Fruit fly (Drosophila melanogaster) whole organism, embryonic: ENCODE data around the gene goe.
A peak's percentile ranks its signal among the peaks of the same experiment; 100 is the strongest.

ENCODE experiments used
- ATbp ChIP-seq: fragments of 200-800 bp; sonication (Bioruptor generic); optimal IDR thresholded peaks from 2 replicates; lab custom pipeline; 2017; ENCODE audit warnings: missing biosample characterization, mild to moderate bottlenecking, missing genetic modification characterization, missing genetic modification reagents
- CG10543 ChIP-seq: fragments of 200-800 bp; sonication (Bioruptor generic); optimal IDR thresholded peaks from 3 replicates; lab custom pipeline; 2017; ENCODE audit warnings: missing biosample characterization, mild to moderate bottlenecking, missing genetic modification characterization, moderate library complexity
- CG11247 ChIP-seq: fragments of 200-800 bp; sonication (Bioruptor generic); IDR thresholded peaks from 2 replicates; pipeline ENCODE4 v1.3.6; 2022; ENCODE audit warnings: missing biosample characterization, missing genetic modification characterization
- CG12219 ChIP-seq: fragments of 200-800 bp; sonication (Bioruptor generic); optimal IDR thresholded peaks from 3 replicates; lab custom pipeline; 2018; ENCODE audit warnings: missing biosample characterization, mild to moderate bottlenecking, missing genetic modification characterization
- CG12391 ChIP-seq: fragments of 200-800 bp; sonication (Bioruptor generic); optimal IDR thresholded peaks from 3 replicates; lab custom pipeline; 2018; ENCODE audit warnings: missing biosample characterization, mild to moderate bottlenecking, missing genetic modification characterization, moderate library complexity
- CG12744 ChIP-seq: fragments of 200-800 bp; sonication (Bioruptor generic); optimal IDR thresholded peaks from 2 replicates; lab custom pipeline; 2016; ENCODE audit warnings: missing biosample characterization, missing genetic modification characterization
- CG13894 ChIP-seq: fragments of 200-800 bp; sonication (Bioruptor generic); optimal IDR thresholded peaks from 3 replicates; lab custom pipeline; 2018; ENCODE audit warnings: missing biosample characterization, mild to moderate bottlenecking, missing genetic modification characterization, moderate library complexity
- CG15601 ChIP-seq: fragments of 200-800 bp; sonication (Bioruptor generic); optimal IDR thresholded peaks from 3 replicates; lab custom pipeline; 2019; ENCODE audit warnings: missing biosample characterization, mild to moderate bottlenecking, missing genetic modification characterization, moderate library complexity
- CG1603 ChIP-seq: fragments of 200-800 bp; sonication (Bioruptor generic); optimal IDR thresholded peaks from 2 replicates; lab custom pipeline; 2019; ENCODE audit warnings: missing biosample characterization, mild to moderate bottlenecking, missing genetic modification characterization, moderate library complexity
- CG17568 ChIP-seq: fragments of 200-800 bp; sonication (Bioruptor generic); optimal IDR thresholded peaks from 2 replicates; lab custom pipeline; 2018; ENCODE audit warnings: missing biosample characterization, mild to moderate bottlenecking, missing genetic modification characterization, moderate library complexity
- CG18011 ChIP-seq: fragments of 200-800 bp; sonication (Bioruptor generic); optimal IDR thresholded peaks from 2 replicates; lab custom pipeline; 2017; ENCODE audit warnings: missing biosample characterization, missing genetic modification characterization, mild to moderate bottlenecking, moderate library complexity, missing genotype
- CG18599 ChIP-seq: fragments of 200-800 bp; sonication (Bioruptor generic); optimal IDR thresholded peaks from 3 replicates; lab custom pipeline; 2017; ENCODE audit warnings: missing biosample characterization, missing genetic modification characterization, mild to moderate bottlenecking, moderate library complexity, missing genetic modification reagents
- CG30431 ChIP-seq: fragments of 200-800 bp; sonication (Bioruptor generic); optimal IDR thresholded peaks from 2 replicates; lab custom pipeline; 2017; ENCODE audit warnings: missing biosample characterization, missing genetic modification characterization
- CG3407 ChIP-seq: fragments of 200-800 bp; sonication (Bioruptor generic); optimal IDR thresholded peaks from 2 replicates; lab custom pipeline; 2018; ENCODE audit warnings: missing biosample characterization, mild to moderate bottlenecking, missing genetic modification characterization
- CG6854 ChIP-seq: fragments of 200-800 bp; sonication (Bioruptor generic); optimal IDR thresholded peaks from 3 replicates; lab custom pipeline; 2017; ENCODE audit warnings: missing biosample characterization, mild to moderate bottlenecking, missing genetic modification characterization
- CG7745 ChIP-seq: fragments of 200-800 bp; sonication (Bioruptor generic); optimal IDR thresholded peaks from 2 replicates; lab custom pipeline; 2018; ENCODE audit warnings: missing biosample characterization, mild to moderate bottlenecking, missing genetic modification characterization, moderate library complexity
- CG8478 ChIP-seq: fragments of >200 bp; optimal IDR thresholded peaks from 2 replicates; lab custom pipeline; 2018
- D19A ChIP-seq: fragments of 200-800 bp; optimal IDR thresholded peaks from 3 replicates; lab custom pipeline; 2019; ENCODE audit warnings: missing biosample characterization, mild to moderate bottlenecking, missing genetic modification characterization, moderate library complexity
- Dip3 ChIP-seq: fragments of 200-800 bp; sonication (Bioruptor generic); optimal IDR thresholded peaks from 3 replicates; lab custom pipeline; 2016; ENCODE audit warnings: missing biosample characterization, missing genetic modification characterization
- Doc2 ChIP-seq: fragments of 200-800 bp; sonication (Bioruptor generic); IDR thresholded peaks from 2 replicates; pipeline ENCODE4 v1.3.6; 2022; ENCODE audit warnings: missing biosample characterization, missing genetic modification characterization
- E2f1 ChIP-seq: fragments of 200-800 bp; sonication (Bioruptor generic); IDR thresholded peaks from 2 replicates; pipeline ENCODE4 v1.3.6; 2022; ENCODE audit warnings: missing biosample characterization, missing genetic modification characterization
- ERR ChIP-seq: fragments of 200-800 bp; sonication (Bioruptor generic); optimal IDR thresholded peaks from 2 replicates; lab custom pipeline; 2016; ENCODE audit warnings: missing biosample characterization, missing genetic modification characterization
- Fer2 ChIP-seq: fragments of 200-800 bp; sonication (Bioruptor generic); optimal IDR thresholded peaks from 2 replicates; lab custom pipeline; 2018; ENCODE audit warnings: missing biosample characterization, mild to moderate bottlenecking, missing genetic modification characterization, moderate library complexity
- GATAe ChIP-seq: fragments of 200-800 bp; sonication (Bioruptor generic); conservative IDR thresholded peaks from 2 replicates; pipeline ENCODE4 v1.3.6; 2022; ENCODE audit warnings: missing biosample characterization, missing genetic modification characterization
- HLH54F ChIP-seq: fragments of 200-800 bp; sonication (Bioruptor generic); optimal IDR thresholded peaks from 3 replicates; lab custom pipeline; 2016; ENCODE audit warnings: missing biosample characterization, missing genetic modification characterization
- Hr3 ChIP-seq: fragments of 200-800 bp; sonication (Bioruptor generic); optimal IDR thresholded peaks from 3 replicates; lab custom pipeline; 2016; ENCODE audit warnings: missing biosample characterization, missing genetic modification characterization
- Lpt ChIP-seq: fragments of >200 bp; optimal IDR thresholded peaks from 2 replicates; lab custom pipeline; 2018; ENCODE audit warnings: missing biosample characterization, missing genetic modification characterization
- Mad ChIP-seq: fragments of 200-800 bp; sonication (Bioruptor generic); optimal IDR thresholded peaks from 2 replicates; lab custom pipeline; 2016; ENCODE audit warnings: missing biosample characterization, missing genetic modification characterization
- Myb ChIP-seq: fragments of 200-800 bp; sonication (Bioruptor generic); optimal IDR thresholded peaks from 2 replicates; lab custom pipeline; 2016; ENCODE audit warnings: missing biosample characterization, missing genetic modification characterization
- NFAT ChIP-seq: fragments of 200-800 bp; sonication (Bioruptor generic); IDR thresholded peaks from 2 replicates; pipeline ENCODE4 v1.3.6; 2022; ENCODE audit warnings: missing biosample characterization, missing genetic modification characterization
- Nf-YA ChIP-seq: fragments of 200-800 bp; sonication (Bioruptor generic); IDR thresholded peaks from 2 replicates; pipeline ENCODE4 v1.3.6; 2022; ENCODE audit warnings: missing biosample characterization, missing genetic modification characterization
- Poxn ChIP-seq: fragments of 200-800 bp; sonication (Bioruptor generic); IDR thresholded peaks from 2 replicates; pipeline ENCODE4 v1.3.6; 2022; ENCODE audit warnings: missing biosample characterization, missing genetic modification characterization
- Xrp1 ChIP-seq: fragments of 200-800 bp; sonication (Bioruptor generic); IDR thresholded peaks from 2 replicates; pipeline ENCODE4 v1.3.6; 2022; ENCODE audit warnings: missing biosample characterization, missing genetic modification characterization
- crol ChIP-seq: fragments of 200-800 bp; sonication (Bioruptor generic); IDR thresholded peaks from 2 replicates; pipeline ENCODE4 v1.3.6; 2022; ENCODE audit warnings: missing biosample characterization, missing genetic modification characterization
- dimm ChIP-seq: fragments of 200-800 bp; sonication (Bioruptor generic); IDR thresholded peaks from 2 replicates; pipeline ENCODE4 v1.3.6; 2022; ENCODE audit warnings: missing biosample characterization, missing genetic modification characterization
- dm ChIP-seq: fragments of 200-800 bp; sonication (Bioruptor generic); optimal IDR thresholded peaks from 3 replicates; lab custom pipeline; 2016; ENCODE audit warnings: missing biosample characterization, missing genetic modification characterization
- gem ChIP-seq: fragments of 200-800 bp; sonication (Bioruptor generic); optimal IDR thresholded peaks from 2 replicates; lab custom pipeline; 2019; ENCODE audit warnings: missing biosample characterization, mild to moderate bottlenecking, missing genetic modification characterization, moderate library complexity
- hkb ChIP-seq, 2 experiments: fragments of 200-800 bp in 1 of 2; fragments of >200 bp in 1 of 2; sonication (Bioruptor generic) in 1 of 2; IDR thresholded peaks in 1 of 2; optimal IDR thresholded peaks in 1 of 2; 2 replicates each; pipeline versions ENCODE4 v1.3.6 to Lab custom; 2017 to 2022; ENCODE audit warnings: missing biosample characterization in 1 of 2, missing genetic modification characterization in 1 of 2
- ind ChIP-seq: fragments of 200-800 bp; sonication (Bioruptor generic); optimal IDR thresholded peaks from 3 replicates; lab custom pipeline; 2016; ENCODE audit warnings: missing biosample characterization, missing genetic modification characterization
- insv ChIP-seq, 2 experiments: fragments of 200-800 bp; sonication (Bioruptor generic); optimal IDR thresholded peaks; 3 replicates each; lab custom pipeline; 2016 to 2018; ENCODE audit warnings: missing biosample characterization in 2 of 2, missing genetic modification characterization in 2 of 2
- kah ChIP-seq: fragments of 200-800 bp; sonication (Bioruptor generic); optimal IDR thresholded peaks from 2 replicates; lab custom pipeline; 2018; ENCODE audit warnings: missing biosample characterization, mild to moderate bottlenecking, missing genetic modification characterization
- lbe ChIP-seq: fragments of 200-800 bp; sonication (Bioruptor generic); optimal IDR thresholded peaks from 2 replicates; lab custom pipeline; 2016; ENCODE audit warnings: missing biosample characterization, mild to moderate bottlenecking, missing genetic modification characterization
- lilli ChIP-seq: fragments of 200-800 bp; sonication (Bioruptor generic); optimal IDR thresholded peaks from 3 replicates; lab custom pipeline; 2016; ENCODE audit warnings: missing biosample characterization, missing genetic modification characterization
- onecut ChIP-seq: fragments of 200-800 bp; sonication (Bioruptor generic); IDR thresholded peaks from 2 replicates; pipeline ENCODE4 v1.3.6; 2022; ENCODE audit warnings: missing biosample characterization, missing genetic modification characterization
- scrt ChIP-seq: fragments of 200-800 bp; sonication (Bioruptor generic); optimal IDR thresholded peaks from 2 replicates; lab custom pipeline; 2018; ENCODE audit warnings: missing biosample characterization, mild to moderate bottlenecking, missing genetic modification characterization, moderate library complexity
- sens ChIP-seq: fragments of 200-800 bp; sonication (Bioruptor generic); peaks from one replicate; lab custom pipeline; 2016; ENCODE audit warnings: missing biosample characterization, missing genetic modification characterization
- wdn ChIP-seq: fragments of 200-800 bp; sonication (Bioruptor generic); IDR thresholded peaks from 2 replicates; pipeline ENCODE4 v1.3.6; 2022; ENCODE audit warnings: missing biosample characterization, missing genetic modification characterization
- wor ChIP-seq: fragments of 200-800 bp; sonication (Bioruptor generic); IDR thresholded peaks from 2 replicates; pipeline ENCODE4 v1.3.6; 2022; ENCODE audit warnings: missing biosample characterization, missing genetic modification characterization
- zfh2 ChIP-seq: fragments of 200-800 bp; sonication (Bioruptor generic); optimal IDR thresholded peaks from 2 replicates; lab custom pipeline; 2016; ENCODE audit warnings: missing biosample characterization, missing genetic modification characterization

Gene goe

DNA sequence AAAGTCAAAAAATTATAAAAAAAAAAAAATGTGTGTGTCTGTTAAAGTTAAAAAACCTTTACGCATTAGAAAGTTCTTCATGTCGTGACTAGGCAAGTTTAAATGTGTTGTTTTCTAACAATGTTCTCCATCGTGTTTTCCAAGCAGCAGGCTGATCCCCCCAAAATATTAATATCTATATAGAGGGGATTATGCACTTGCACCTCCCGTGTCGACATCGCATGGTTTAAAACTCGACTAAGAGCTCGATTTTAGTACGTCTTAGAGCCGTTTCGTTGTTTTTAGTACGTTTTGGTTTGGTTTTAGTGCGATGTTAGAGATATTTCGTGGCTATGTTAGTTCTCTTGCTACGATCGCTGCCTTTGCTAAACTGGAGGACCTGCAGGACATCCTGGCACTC lies 1.4 kb upstream of the goe start (continued):
- TF ChIP-seq CG18011: no peak
- no peak for TF ChIP-seq Nf-YA
- TF ChIP-seq Hr3: no peak
- no peak for TF ChIP-seq CG1603
- no peak for TF ChIP-seq kah (GFP tag; lab: Kevin White, UChicago)
- no peak for TF ChIP-seq Doc2
- TF ChIP-seq wdn (GFP tag; lab: Robert Waterston, UW): no peak
- TF ChIP-seq Dip3: no peak
- no peak for TF ChIP-seq CG12744 (GFP tag; lab: Kevin White, UChicago)
- TF ChIP-seq insv (GFP tag; optimal IDR thresholded peaks at IDR 0.05; lab: Kevin White, UChicago): no peak
- no peak for TF ChIP-seq ERR (GFP tag; lab: Kevin White, UChicago)
- no peak for TF ChIP-seq CG18599 (GFP tag; lab: Kevin White, UChicago)

DNA sequence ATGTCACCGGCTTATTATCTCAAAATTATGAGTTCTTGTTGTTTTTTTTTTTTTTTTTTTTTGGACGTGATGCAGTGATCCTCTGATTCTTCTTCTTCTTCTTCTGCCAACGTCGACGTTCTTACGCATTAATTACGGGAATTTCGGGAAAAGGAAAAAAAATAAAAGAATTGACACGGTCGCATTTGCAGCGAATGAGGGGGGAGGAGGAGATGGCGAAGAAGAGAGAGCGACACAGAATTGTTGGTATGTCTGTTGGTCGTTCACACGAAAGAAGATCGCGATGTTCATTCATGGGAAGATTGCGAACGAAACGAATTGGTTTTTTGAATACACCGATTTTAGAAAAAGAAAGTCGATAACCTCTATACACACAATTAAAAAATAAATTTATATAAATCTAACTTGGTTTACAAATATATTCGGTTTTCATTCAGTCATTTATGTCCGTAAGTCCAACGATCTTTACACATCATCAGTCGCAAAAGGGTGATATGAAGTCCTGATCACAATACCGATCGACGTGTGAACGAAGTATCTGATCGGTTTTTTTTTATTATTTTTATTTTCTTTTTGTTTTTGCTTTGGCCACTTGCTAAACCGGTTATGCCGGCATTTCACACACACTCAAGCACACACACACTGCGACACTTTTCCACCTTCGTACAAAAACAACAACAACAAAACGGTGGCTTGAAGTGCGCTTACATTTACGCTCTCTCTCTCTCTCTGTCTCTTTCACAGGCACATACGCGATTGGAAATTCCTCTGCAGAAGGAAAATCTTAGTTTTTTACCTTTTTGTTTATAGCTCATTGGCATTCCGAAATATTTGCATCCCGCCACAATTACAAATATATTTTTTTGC lies 765 bp downstream of the goe start:
- TF ChIP-seq Mad (peak; percentile 28), Xrp1 (GFP tag; lab: Robert Waterston, UW) (peak; percentile 67), CG10543 (GFP tag; lab: Kevin White, UChicago) (peak; percentile 68), dm (GFP tag; lab: Kevin White, UChicago) (no peak), D19A (peak; percentile 80), CG12391 (peak; percentile 84), CG17568 (GFP tag; lab: Kevin White, UChicago) (peak; percentile 45), scrt (GFP tag; lab: Kevin White, UChicago) (peak; percentile 73), CG6854 (GFP tag; lab: Kevin White, UChicago) (peak; percentile 50), CG15601 (peak; percentile 80), ind (GFP tag; lab: Kevin White, UChicago) (peak; percentile 36), CG30431 (GFP tag; lab: Kevin White, UChicago) (peak; percentile 54), lilli (GFP tag; lab: Kevin White, UChicago) (peak; percentile 65), dimm (GFP tag; lab: Robert Waterston, UW) (0 out of 2 replicates have a peak, but pooled peaks have one; percentile 8), crol (GFP tag; lab: Robert Waterston, UW) (peak; percentile 65), NFAT (GFP tag; lab: Robert Waterston, UW) (no peak), Lpt (GFP tag; lab: Kevin White, UChicago) (no peak), E2f1 (GFP tag; lab: Robert Waterston, UW) (peak; percentile 55), HLH54F (GFP tag; lab: Kevin White, UChicago) (peak; percentile 17), GATAe (no peak), hkb (optimal IDR thresholded peaks at IDR 0.05; lab: Kevin White, UChicago) (no peak), hkb (GFP tag; IDR thresholded peaks at IDR 0.05; lab: Robert Waterston, UW) (peak; percentile 75), CG12219 (GFP tag; lab: Kevin White, UChicago) (peak; percentile 75), CG3407 (GFP tag; lab: Kevin White, UChicago) (peak; percentile 58), Myb (GFP tag; lab: Kevin White, UChicago) (no peak), ATbp (GFP tag; lab: Kevin White, UChicago) (peak; percentile 73), CG13894 (tag; lab: Kevin White, UChicago) (peak; percentile 32), zfh2 (GFP tag; lab: Kevin White, UChicago) (no peak), CG11247 (GFP tag; lab: Robert Waterston, UW) (no peak), gem (tag; lab: Kevin White, UChicago) (peak; percentile 89), lbe (GFP tag; lab: Kevin White, UChicago) (peak; percentile 67), CG7745 (tag; lab: Kevin White, UChicago) (no peak), onecut (peak; percentile 55), sens (GFP tag; lab: Kevin White, UChicago) (peak; percentile 88), Poxn (GFP tag; lab: Robert Waterston, UW) (no peak), CG8478 (lab: Kevin White, UChicago) (no peak), wor (GFP tag; lab: Robert Waterston, UW) (peak; percentile 26; the same call in 1 of the 2 replicates), Fer2 (peak; percentile 41)
